Fruit fly (Drosophila melanogaster): ENCODE measurements around the gene CG2246.

- TF ChIP-seq gl (tag; optimal IDR thresholded peaks at IDR 0.05) = no peak
- no peak for TF ChIP-seq EcR (GFP tag; optimal IDR thresholded peaks at IDR 0.05)
- TF ChIP-seq CG14655 (GFP tag; optimal IDR thresholded peaks at IDR 0.05) = no peak
Measured at dm6 chr3R:30596704-30597103, 4.6 kb downstream of the CG2246 start, which contains the start of gene CG31019.

All from whole organism, pupa.